Worm (Caenorhabditis elegans) whole organism, L4 larva: ENCODE measurements around the gene rabr-2.

Experiments
- F10B5.3 ChIP-seq: sonication (generic microtip); optimal IDR thresholded peaks from 2 replicates; lab custom pipeline; 2016; ENCODE audit warnings: mild to moderate bottlenecking, missing genetic modification characterization, missing compliant biosample characterization
- F26F4.8 ChIP-seq: fragments of 200-800 bp; sonication (Bioruptor generic); conservative IDR thresholded peaks from 2 replicates; pipeline ENCODE4 v1.3.6; 2022; ENCODE audit warnings: missing genetic modification characterization, missing compliant biosample characterization
- Y48G9A.11 ChIP-seq: fragments of 200-800 bp; sonication (Bioruptor generic); IDR thresholded peaks from 2 replicates; pipeline ENCODE4 v1.3.6; 2022; ENCODE audit warnings: missing genetic modification reagents, missing genetic modification characterization, missing compliant biosample characterization
- Y75B8A.6 ChIP-seq: fragments of 200-800 bp; sonication (Bioruptor generic); IDR thresholded peaks from 2 replicates; pipeline ENCODE4 v1.3.6; 2022; ENCODE audit warnings: missing genetic modification reagents, missing genetic modification characterization, missing compliant biosample characterization
- aha-1 ChIP-seq: fragments of 150-350 bp; peaks from one replicate; lab custom pipeline; 2014; ENCODE audit warnings: missing biosample characterization, missing genetic modification characterization
- ama-1 ChIP-seq: fragments of 150-350 bp; optimal IDR thresholded peaks from 2 replicates; lab custom pipeline; 2014; ENCODE audit warnings: inconsistent platforms, mixed read lengths
- attf-4 ChIP-seq: sonication (generic microtip); optimal IDR thresholded peaks from 3 replicates; lab custom pipeline; 2017; ENCODE audit warnings: missing biosample characterization, missing genetic modification characterization
- ceh-28 ChIP-seq: fragments of 150-350 bp; optimal IDR thresholded peaks from 2 replicates; lab custom pipeline; 2014; ENCODE audit warnings: missing biosample characterization, missing genetic modification reagents, missing genetic modification characterization
- ceh-32 ChIP-seq: sonication (generic microtip); optimal IDR thresholded peaks from 2 replicates; lab custom pipeline; 2016; ENCODE audit warnings: mild to moderate bottlenecking, missing genetic modification characterization, missing compliant biosample characterization; ENCODE audit not compliant: poor library complexity
- ceh-82 ChIP-seq: sonication (generic microtip); optimal IDR thresholded peaks from 2 replicates; lab custom pipeline; 2017; ENCODE audit warnings: missing biosample characterization, missing genetic modification characterization
- cey-2 ChIP-seq: sonication (generic microtip); optimal IDR thresholded peaks from 3 replicates; lab custom pipeline; 2017; ENCODE audit warnings: missing genetic modification characterization, mild to moderate bottlenecking, missing compliant biosample characterization, antibody characterized with exemption, borderline replicate concordance; ENCODE audit not compliant: insufficient read depth
- daf-12 ChIP-seq: fragments of 150-350 bp; optimal IDR thresholded peaks from 2 replicates; lab custom pipeline; 2014; ENCODE audit warnings: missing biosample characterization, missing genetic modification reagents, missing genetic modification characterization
- daf-16 ChIP-seq, 3 experiments: sonication (generic microtip); optimal IDR thresholded peaks; 2 replicates each; lab custom pipeline; 2016 to 2017; ENCODE audit warnings: missing genetic modification characterization in 3 of 3, missing genetic modification reagents in 3 of 3, mild to moderate bottlenecking in 2 of 3, missing compliant biosample characterization in 2 of 3, missing biosample characterization in 1 of 3, moderate library complexity in 1 of 3
- dmd-6 ChIP-seq: fragments of 200-800 bp; sonication (Bioruptor generic); IDR thresholded peaks from 2 replicates; pipeline ENCODE4 v1.3.6; 2022; ENCODE audit warnings: missing genetic modification reagents, missing genetic modification characterization, missing compliant biosample characterization
- dve-1 ChIP-seq: sonication (generic microtip); optimal IDR thresholded peaks from 2 replicates; lab custom pipeline; 2017; ENCODE audit warnings: antibody characterized with exemption, mild to moderate bottlenecking, missing genetic modification characterization, missing compliant biosample characterization; ENCODE audit not compliant: insufficient read depth
- fos-1 ChIP-seq: fragments of 150-350 bp; optimal IDR thresholded peaks from 2 replicates; lab custom pipeline; 2014; ENCODE audit warnings: missing biosample characterization, missing genetic modification characterization
- hlh-30 ChIP-seq: sonication (generic microtip); optimal IDR thresholded peaks from 2 replicates; lab custom pipeline; 2017; ENCODE audit warnings: antibody characterized with exemption, mild to moderate bottlenecking, missing genetic modification characterization, missing compliant biosample characterization; ENCODE audit not compliant: insufficient read depth
- hmg-1.1 ChIP-seq: fragments of 200-800 bp; sonication (Bioruptor generic); IDR thresholded peaks from 2 replicates; pipeline ENCODE4 v1.3.6; 2022; ENCODE audit warnings: missing genetic modification reagents, missing genetic modification characterization, missing compliant biosample characterization
- jun-1 ChIP-seq: fragments of 150-350 bp; optimal IDR thresholded peaks from 2 replicates; lab custom pipeline; 2014; ENCODE audit warnings: missing biosample characterization, missing genetic modification reagents, missing genetic modification characterization
- lin-13 ChIP-seq: fragments of 150-350 bp; optimal IDR thresholded peaks from 2 replicates; lab custom pipeline; 2014; ENCODE audit warnings: missing biosample characterization, missing genetic modification reagents, missing genetic modification characterization
- lin-15B ChIP-seq: fragments of 150-350 bp; sonication (generic microtip); optimal IDR thresholded peaks from 3 replicates; lab custom pipeline; 2014; ENCODE audit warnings: missing biosample characterization, missing genetic modification characterization
- lin-38 ChIP-seq: fragments of 200-800 bp; sonication (Bioruptor generic); IDR thresholded peaks from 2 replicates; pipeline ENCODE4 v1.3.6; 2022; ENCODE audit warnings: missing genetic modification reagents, missing genetic modification characterization, missing compliant biosample characterization
- lin-39 ChIP-seq: fragments of 150-350 bp; optimal IDR thresholded peaks from 2 replicates; lab custom pipeline; 2014; ENCODE audit warnings: missing biosample characterization, missing genetic modification reagents, missing genetic modification characterization
- lsy-2 ChIP-seq, 2 experiments: fragments of 150-350 bp in 1 of 2; sonication (generic microtip) in 1 of 2; optimal IDR thresholded peaks; 2 replicates each; lab custom pipeline; 2014 to 2017; ENCODE audit warnings: missing biosample characterization in 2 of 2, missing genetic modification characterization in 2 of 2
- madf-9 ChIP-seq: fragments of 200-800 bp; sonication (Bioruptor generic); conservative IDR thresholded peaks from 2 replicates; pipeline ENCODE4 v1.3.6; 2022; ENCODE audit warnings: missing genetic modification reagents, missing genetic modification characterization, missing compliant biosample characterization
- mdl-1 ChIP-seq, 2 experiments: fragments of 150-350 bp in 1 of 2; sonication (generic microtip) in 1 of 2; optimal IDR thresholded peaks; 2 replicates each; lab custom pipeline; 2014 to 2017; ENCODE audit warnings: missing biosample characterization in 2 of 2, missing genetic modification characterization in 2 of 2
- mep-1 ChIP-seq: fragments of 150-350 bp; sonication (generic microtip); optimal IDR thresholded peaks from 3 replicates; lab custom pipeline; 2014; ENCODE audit warnings: missing biosample characterization, missing genetic modification characterization
- mes-2 ChIP-seq: sonication (generic microtip); optimal IDR thresholded peaks from 2 replicates; lab custom pipeline; 2016; ENCODE audit warnings: missing genotype, mild to moderate bottlenecking, missing genetic modification characterization, missing compliant biosample characterization; ENCODE audit not compliant: poor library complexity, severe bottlenecking
- mxl-3 ChIP-seq: fragments of 200-800 bp; sonication (Bioruptor generic); optimal IDR thresholded peaks from 2 replicates; lab custom pipeline; 2018; ENCODE audit warnings: mild to moderate bottlenecking, missing genetic modification characterization, missing compliant biosample characterization
- nhr-102 ChIP-seq: sonication (generic microtip); optimal IDR thresholded peaks from 2 replicates; lab custom pipeline; 2016; ENCODE audit warnings: mild to moderate bottlenecking, missing genetic modification characterization, moderate library complexity, missing compliant biosample characterization
- nhr-11 ChIP-seq: fragments of 150-350 bp; optimal IDR thresholded peaks from 2 replicates; lab custom pipeline; 2014; ENCODE audit warnings: missing biosample characterization, missing genetic modification characterization
- nhr-111 ChIP-seq: fragments of 200-800 bp; sonication (Bioruptor generic); optimal IDR thresholded peaks from 2 replicates; lab custom pipeline; 2018; ENCODE audit warnings: mild to moderate bottlenecking, missing genetic modification characterization, missing compliant biosample characterization
- nhr-237 ChIP-seq: sonication (generic microtip); optimal IDR thresholded peaks from 2 replicates; lab custom pipeline; 2017; ENCODE audit warnings: missing biosample characterization, missing genetic modification characterization
- nhr-25 ChIP-seq: sonication (generic microtip); optimal IDR thresholded peaks from 2 replicates; lab custom pipeline; 2017; ENCODE audit warnings: missing genetic modification characterization, mild to moderate bottlenecking, missing compliant biosample characterization, antibody characterized with exemption, moderate library complexity, borderline replicate concordance; ENCODE audit not compliant: insufficient read depth
- nhr-41 ChIP-seq: fragments of 200-800 bp; sonication (Bioruptor generic); IDR thresholded peaks from 2 replicates; pipeline ENCODE4 v1.3.6; 2022; ENCODE audit warnings: missing genetic modification reagents, missing genetic modification characterization, missing compliant biosample characterization
- nhr-6 ChIP-seq: fragments of 150-350 bp; optimal IDR thresholded peaks from 2 replicates; lab custom pipeline; 2014; ENCODE audit warnings: missing biosample characterization, missing genetic modification characterization
- nhr-76 ChIP-seq: fragments of 150-350 bp; optimal IDR thresholded peaks from 2 replicates; lab custom pipeline; 2014; ENCODE audit warnings: missing biosample characterization, missing genetic modification characterization
- nhr-77 ChIP-seq: fragments of 150-350 bp; optimal IDR thresholded peaks from 2 replicates; lab custom pipeline; 2014; ENCODE audit warnings: missing biosample characterization, missing genetic modification characterization
- pha-4 ChIP-seq, 2 experiments: fragments of 150-350 bp in 1 of 2; fragments of 200-800 bp in 1 of 2; sonication (Bioruptor generic) in 1 of 2; IDR thresholded peaks in 1 of 2; optimal IDR thresholded peaks in 1 of 2; 2 replicates each; pipeline versions ENCODE4 v1.3.6 to Lab custom; 2014 to 2022; ENCODE audit warnings: missing genetic modification characterization in 2 of 2, missing genetic modification reagents in 2 of 2, missing biosample characterization in 1 of 2, missing compliant biosample characterization in 1 of 2
- php-3 ChIP-seq: fragments of 200-800 bp; sonication (Bioruptor generic); IDR thresholded peaks from 2 replicates; pipeline ENCODE4 v1.3.6; 2022; ENCODE audit warnings: missing genetic modification reagents, missing genetic modification characterization, missing compliant biosample characterization
- pqm-1 ChIP-seq: sonication (generic microtip); optimal IDR thresholded peaks from 2 replicates; lab custom pipeline; 2017; ENCODE audit warnings: missing biosample characterization, missing genetic modification characterization
- saeg-2 ChIP-seq: fragments of 200-800 bp; sonication (Bioruptor generic); IDR thresholded peaks from 2 replicates; pipeline ENCODE4 v1.3.6; 2022; ENCODE audit warnings: missing genetic modification reagents, missing genetic modification characterization, missing compliant biosample characterization
- tag-97 ChIP-seq: fragments of 200-800 bp; sonication (Bioruptor generic); IDR thresholded peaks from 2 replicates; pipeline ENCODE4 v1.3.6; 2022; ENCODE audit warnings: missing genetic modification characterization, missing compliant biosample characterization
- unc-39 ChIP-seq: sonication (generic microtip); optimal IDR thresholded peaks from 2 replicates; lab custom pipeline; 2017; ENCODE audit warnings: missing biosample characterization, missing genetic modification characterization
- unc-62 ChIP-seq, 3 experiments: fragments of 150-350 bp in 1 of 3; sonication (generic microtip); optimal IDR thresholded peaks in 2 of 3; peaks in 1 of 3; 1 replicate in 1 of 3; 2 replicates in 2 of 3; lab custom pipeline; 2014 to 2017; ENCODE audit warnings: missing biosample characterization in 3 of 3, missing genetic modification characterization in 3 of 3, missing genetic modification reagents in 3 of 3, missing genotype in 1 of 3
- vab-7 ChIP-seq: fragments of 200-800 bp; sonication (Bioruptor generic); IDR thresholded peaks from 2 replicates; pipeline ENCODE4 v1.3.6; 2022; ENCODE audit warnings: missing genetic modification reagents, missing genetic modification characterization, missing compliant biosample characterization
- zfp-3 ChIP-seq: fragments of 200-800 bp; sonication (Bioruptor generic); conservative IDR thresholded peaks from 2 replicates; pipeline ENCODE4 v1.3.6; 2022; ENCODE audit warnings: missing genetic modification reagents, missing genetic modification characterization, missing compliant biosample characterization
- zip-11 ChIP-seq: fragments of 200-800 bp; sonication (Bioruptor generic); IDR thresholded peaks from 2 replicates; pipeline ENCODE4 v1.3.6; 2022; ENCODE audit warnings: missing genetic modification characterization, missing compliant biosample characterization
- zip-2 ChIP-seq: fragments of 150-350 bp; optimal IDR thresholded peaks from 2 replicates; lab custom pipeline; 2014; ENCODE audit warnings: missing biosample characterization, missing genetic modification characterization

Gene rabr-2

DNA sequence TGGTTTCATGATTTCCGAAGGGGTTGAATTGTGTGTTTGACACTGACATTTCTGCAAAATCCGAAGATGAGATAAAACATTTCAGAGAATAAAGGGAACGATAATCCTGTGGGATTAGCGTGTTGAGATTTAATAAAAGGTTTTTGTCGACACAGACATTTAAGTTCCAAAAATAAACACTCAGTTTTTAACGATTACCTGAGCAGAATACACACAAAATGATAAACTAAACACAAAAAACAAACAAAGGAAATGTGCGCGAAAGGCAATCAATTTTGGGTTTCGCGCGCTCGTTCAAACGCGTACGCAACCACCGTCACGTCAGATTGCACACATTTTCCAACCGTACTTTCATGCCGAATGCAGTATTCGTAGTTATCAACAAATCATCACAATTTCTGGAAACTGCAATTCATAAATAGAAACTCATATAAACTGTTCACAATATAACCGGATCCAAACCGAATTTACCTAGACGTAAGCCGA, 21.9 kb downstream of the rabr-2 start, which contains the start of gene rif-1.1 (continued):
- TF ChIP-seq pha-4 (GFP tag; IDR thresholded peaks at IDR 0.05; lab: Robert Waterston, UW): no peak
- TF ChIP-seq pha-4 (tag; optimal IDR thresholded peaks at IDR 0.05; lab: Kevin White, UChicago): peak; percentile 47
- TF ChIP-seq php-3: no peak
- TF ChIP-seq mes-2 (tag; lab: Kevin White, UChicago): peak; percentile 79
- TF ChIP-seq nhr-77 (tag; lab: Kevin White, UChicago): no peak
- TF ChIP-seq F26F4.8 (GFP tag; lab: Robert Waterston, UW): no peak
- TF ChIP-seq nhr-41 (GFP tag; lab: Robert Waterston, UW): no peak
- no peak for TF ChIP-seq nhr-11 (tag; lab: Kevin White, UChicago)
- TF ChIP-seq Y48G9A.11 (GFP tag; lab: Robert Waterston, UW): no peak
- TF ChIP-seq vab-7 (GFP tag; lab: Robert Waterston, UW): no peak
- TF ChIP-seq attf-4 (tag; lab: Kevin White, UChicago): no peak
- TF ChIP-seq unc-39 (tag; lab: Kevin White, UChicago): no peak
- no peak for TF ChIP-seq ceh-28 (tag; lab: Kevin White, UChicago)
- TF ChIP-seq ceh-32 (tag; lab: Kevin White, UChicago): no peak
- TF ChIP-seq aha-1 (tag; lab: Kevin White, UChicago): no peak
- TF ChIP-seq lin-38 (GFP tag; lab: Robert Waterston, UW): peak; percentile 29
- no peak for TF ChIP-seq nhr-237 (tag; lab: Kevin White, UChicago)
- TF ChIP-seq saeg-2 (GFP tag; lab: Robert Waterston, UW): no peak
- peak; percentile 22; the same call in 1 of the 2 replicates for TF ChIP-seq dmd-6 (GFP tag; lab: Robert Waterston, UW)
- no peak for TF ChIP-seq daf-12 (tag; lab: Kevin White, UChicago)
- no peak for TF ChIP-seq pqm-1 (tag; lab: Kevin White, UChicago)
- TF ChIP-seq ama-1 (lab: Kevin White, UChicago): no peak
- no peak for TF ChIP-seq cey-2
- no peak for TF ChIP-seq Y75B8A.6 (GFP tag; lab: Robert Waterston, UW)
- TF ChIP-seq lin-15B (tag; lab: Kevin White, UChicago): no peak
- no peak for TF ChIP-seq ceh-82
- no peak for TF ChIP-seq jun-1 (tag; lab: Kevin White, UChicago)
- TF ChIP-seq fos-1: no peak
- no peak for TF ChIP-seq zip-2 (tag; lab: Kevin White, UChicago)
- no peak for TF ChIP-seq lin-13 (GFP tag; lab: Kevin White, UChicago)
- peak; percentile 45 for TF ChIP-seq dve-1 (tag; lab: Kevin White, UChicago)
- TF ChIP-seq mxl-3 (GFP tag; lab: Kevin White, UChicago): no peak
- TF ChIP-seq daf-16 (GFP tag; optimal IDR thresholded peaks at IDR 0.05; lab: Kevin White, UChicago): no peak
- TF ChIP-seq daf-16 (tag; optimal IDR thresholded peaks at IDR 0.05; lab: Kevin White, UChicago): peak; percentile 51
- TF ChIP-seq tag-97 (GFP tag; lab: Robert Waterston, UW): no peak
- peak in 1 of 2 experiments; percentile 85 for TF ChIP-seq lsy-2 (tag; optimal IDR thresholded peaks at IDR 0.05; lab: Kevin White, UChicago)
- no peak for TF ChIP-seq F10B5.3 (tag; lab: Kevin White, UChicago)
- no peak for TF ChIP-seq hlh-30
- no peak for TF ChIP-seq nhr-111 (GFP tag; lab: Kevin White, UChicago)
- no peak for TF ChIP-seq zip-11 (GFP tag; lab: Robert Waterston, UW)
- TF ChIP-seq unc-62 (GFP tag; optimal IDR thresholded peaks at IDR 0.05 in 1 of 2; lab: Kevin White, UChicago): peak in 1 of 2 experiments; percentile 79
- no peak for TF ChIP-seq unc-62 (tag; optimal IDR thresholded peaks at IDR 0.05; lab: Kevin White, UChicago)
- no peak for TF ChIP-seq madf-9 (GFP tag; lab: Robert Waterston, UW)
- no peak for TF ChIP-seq nhr-102 (tag; lab: Kevin White, UChicago)
- no peak for TF ChIP-seq mdl-1 (tag; optimal IDR thresholded peaks at IDR 0.05; lab: Kevin White, UChicago)
- no peak for TF ChIP-seq nhr-25 (tag; lab: Kevin White, UChicago)
- no peak for TF ChIP-seq zfp-3 (GFP tag; lab: Robert Waterston, UW)
- TF ChIP-seq nhr-6 (tag; lab: Kevin White, UChicago): peak; percentile 1
- 0 out of 2 replicates have a peak, but pooled peaks have one; percentile 36 for TF ChIP-seq hmg-1.1 (GFP tag; lab: Robert Waterston, UW)
- TF ChIP-seq lin-39: no peak
- no peak for TF ChIP-seq nhr-76
- TF ChIP-seq mep-1 (tag; lab: Kevin White, UChicago): no peak
